Fruit fly (Drosophila melanogaster): ENCODE data around the gene Eig71Ee.

DNA sequence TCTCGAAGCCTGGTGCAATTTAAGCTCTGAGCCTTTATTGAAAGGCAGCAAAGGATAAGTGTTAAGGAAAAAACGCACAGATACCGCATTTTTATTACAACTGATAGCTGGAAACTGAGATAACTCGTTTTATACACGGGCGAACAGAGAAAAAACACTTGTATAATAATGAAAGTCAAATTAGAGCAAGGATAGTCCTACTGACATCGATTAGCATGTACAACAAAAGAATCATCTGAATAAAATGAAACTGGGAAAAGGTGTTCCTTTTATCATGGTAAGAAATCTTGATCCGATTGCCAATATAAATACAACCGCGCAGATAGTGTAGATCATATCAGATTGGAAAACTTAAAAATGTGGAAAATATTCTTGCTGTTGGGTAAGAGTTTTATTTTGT is 5.1 kb upstream of the Eig71Ee start, which contains the start of the genes Eig71Ej and Eig71Ek:
- TF ChIP-seq Sox14 (GFP tag; optimal IDR thresholded peaks at IDR 0.05) (no peak), net (GFP tag; optimal IDR thresholded peaks at IDR 0.05) (no peak), Blimp-1 (GFP tag; optimal IDR thresholded peaks at IDR 0.05) (no peak), Lpt (GFP tag; optimal IDR thresholded peaks at IDR 0.05) (no peak), CG10631 (GFP tag; optimal IDR thresholded peaks at IDR 0.05) (no peak), acj6 (GFP tag; optimal IDR thresholded peaks at IDR 0.05) (no peak), fd59A (GFP tag; optimal IDR thresholded peaks at IDR 0.05) (no peak), CG11294 (GFP tag; IDR thresholded peaks at IDR 0.05) (no peak), CG4318 (GFP tag; optimal IDR thresholded peaks at IDR 0.05) (no peak), CG6163 (GFP tag; IDR thresholded peaks at IDR 0.05) (no peak)

Measured in whole organism, prepupa.